Worm (Caenorhabditis elegans) whole organism, L3 larva: ENCODE results near the gene rike-1.

Experiments used
- R02D3.7 ChIP-seq: fragments of 150-350 bp; optimal IDR thresholded peaks from 2 replicates; lab custom pipeline; 2014; ENCODE audit warnings: missing biosample characterization, missing genetic modification characterization
- ZK546.5 ChIP-seq: sonication (generic microtip); optimal IDR thresholded peaks from 2 replicates; lab custom pipeline; 2017; ENCODE audit warnings: missing biosample characterization, missing genetic modification characterization
- aly-2 ChIP-seq: fragments of 150-350 bp; optimal IDR thresholded peaks from 2 replicates; lab custom pipeline; 2014; ENCODE audit warnings: missing biosample characterization, missing genetic modification characterization
- ama-1 ChIP-seq: fragments of 150-350 bp; optimal IDR thresholded peaks from 2 replicates; lab custom pipeline; 2018
- ceh-16 ChIP-seq: sonication (generic microtip); optimal IDR thresholded peaks from 2 replicates; lab custom pipeline; 2017; ENCODE audit warnings: missing biosample characterization, missing genetic modification characterization
- ceh-28 ChIP-seq: fragments of 150-350 bp; optimal IDR thresholded peaks from 2 replicates; lab custom pipeline; 2014; ENCODE audit warnings: missing biosample characterization, missing genetic modification reagents, missing genetic modification characterization
- daf-12 ChIP-seq: fragments of 150-350 bp; optimal IDR thresholded peaks from 2 replicates; lab custom pipeline; 2014; ENCODE audit warnings: missing biosample characterization, missing genetic modification reagents, missing genetic modification characterization
- egl-5 ChIP-seq: fragments of 150-350 bp; optimal IDR thresholded peaks from 2 replicates; lab custom pipeline; 2017; ENCODE audit warnings: missing biosample characterization, missing genetic modification reagents, missing genetic modification characterization, inconsistent platforms
- elt-1 ChIP-seq: fragments of 150-350 bp; optimal IDR thresholded peaks from 2 replicates; lab custom pipeline; 2014; ENCODE audit warnings: missing biosample characterization, missing genetic modification characterization
- elt-2 ChIP-seq: sonication (generic microtip); optimal IDR thresholded peaks from 2 replicates; lab custom pipeline; 2016; ENCODE audit warnings: missing genetic modification reagents, mild to moderate bottlenecking, missing genetic modification characterization, missing compliant biosample characterization
- eor-1 ChIP-seq, 2 experiments: fragments of 150-350 bp; optimal IDR thresholded peaks; 2 replicates each; lab custom pipeline; 2014 to 2018; ENCODE audit warnings: missing biosample characterization in 2 of 2, missing genetic modification characterization in 2 of 2
- fkh-10 ChIP-seq: sonication (generic microtip); optimal IDR thresholded peaks from 2 replicates; lab custom pipeline; 2017; ENCODE audit warnings: missing biosample characterization, missing genetic modification reagents, missing genetic modification characterization
- fkh-2 ChIP-seq: fragments of 150-350 bp; optimal IDR thresholded peaks from 2 replicates; lab custom pipeline; 2014; ENCODE audit warnings: missing biosample characterization, missing genetic modification reagents, missing genetic modification characterization
- fos-1 ChIP-seq: fragments of 150-350 bp; optimal IDR thresholded peaks from 2 replicates; lab custom pipeline; 2014; ENCODE audit warnings: missing biosample characterization, missing genetic modification characterization
- hmg-11 ChIP-seq: sonication (generic microtip); optimal IDR thresholded peaks from 2 replicates; lab custom pipeline; 2016; ENCODE audit warnings: missing genetic modification characterization, missing compliant biosample characterization
- jun-1 ChIP-seq: fragments of 150-350 bp; optimal IDR thresholded peaks from 2 replicates; lab custom pipeline; 2014; ENCODE audit warnings: missing biosample characterization, missing genetic modification reagents, missing genetic modification characterization
- lin-15B ChIP-seq: fragments of 150-350 bp; optimal IDR thresholded peaks from 2 replicates; lab custom pipeline; 2014; ENCODE audit warnings: missing biosample characterization, missing genetic modification characterization
- lin-39 ChIP-seq: fragments of 150-350 bp; optimal IDR thresholded peaks from 2 replicates; lab custom pipeline; 2018; ENCODE audit warnings: missing biosample characterization, missing genetic modification reagents, missing genetic modification characterization
- lsy-12 ChIP-seq: sonication (generic microtip); optimal IDR thresholded peaks from 2 replicates; lab custom pipeline; 2016; ENCODE audit warnings: mild to moderate bottlenecking, missing genetic modification characterization, missing compliant biosample characterization
- mdl-1 ChIP-seq: fragments of 150-350 bp; optimal IDR thresholded peaks from 2 replicates; lab custom pipeline; 2014; ENCODE audit warnings: missing biosample characterization, missing genetic modification characterization
- mml-1 ChIP-seq: fragments of 150-350 bp; sonication (generic microtip); optimal IDR thresholded peaks from 3 replicates; lab custom pipeline; 2014; ENCODE audit warnings: missing biosample characterization, missing genetic modification characterization
- nfya-1 ChIP-seq: sonication (generic microtip); optimal IDR thresholded peaks from 2 replicates; lab custom pipeline; 2017; ENCODE audit warnings: missing genetic modification characterization, mild to moderate bottlenecking, missing compliant biosample characterization, antibody characterized with exemption, moderate library complexity; ENCODE audit not compliant: insufficient read depth
- nhr-11 ChIP-seq: fragments of 150-350 bp; optimal IDR thresholded peaks from 2 replicates; lab custom pipeline; 2014; ENCODE audit warnings: missing biosample characterization, missing genetic modification characterization
- nhr-12 ChIP-seq: fragments of 150-350 bp; optimal IDR thresholded peaks from 2 replicates; lab custom pipeline; 2014; ENCODE audit warnings: missing biosample characterization, missing genetic modification characterization
- nhr-23 ChIP-seq: fragments of 150-350 bp; optimal IDR thresholded peaks from 2 replicates; lab custom pipeline; 2014; ENCODE audit warnings: missing biosample characterization, missing genetic modification reagents, missing genetic modification characterization
- nhr-237 ChIP-seq: fragments of 150-350 bp; optimal IDR thresholded peaks from 2 replicates; lab custom pipeline; 2014; ENCODE audit warnings: missing biosample characterization, missing genetic modification characterization
- nhr-25 ChIP-seq: sonication (generic microtip); optimal IDR thresholded peaks from 2 replicates; lab custom pipeline; 2017; ENCODE audit warnings: missing biosample characterization, missing genetic modification characterization
- nhr-67 ChIP-seq: fragments of 150-350 bp; optimal IDR thresholded peaks from 2 replicates; lab custom pipeline; 2014; ENCODE audit warnings: missing biosample characterization, missing genetic modification characterization
- nhr-76 ChIP-seq: fragments of 150-350 bp; sonication (generic microtip); optimal IDR thresholded peaks from 5 replicates; lab custom pipeline; 2014; ENCODE audit warnings: missing biosample characterization, missing genetic modification characterization
- pha-4 ChIP-seq: fragments of 150-350 bp; optimal IDR thresholded peaks from 2 replicates; lab custom pipeline; 2014; ENCODE audit warnings: missing biosample characterization, missing genetic modification reagents, missing genetic modification characterization
- pqm-1 ChIP-seq: fragments of 150-350 bp; optimal IDR thresholded peaks from 2 replicates; lab custom pipeline; 2017; ENCODE audit warnings: missing biosample characterization, missing genetic modification characterization, inconsistent platforms
- skn-1 ChIP-seq: fragments of 150-350 bp; optimal IDR thresholded peaks from 2 replicates; lab custom pipeline; 2014; ENCODE audit warnings: missing biosample characterization, missing genetic modification characterization
- snpc-4 ChIP-seq: fragments of 150-350 bp; optimal IDR thresholded peaks from 2 replicates; lab custom pipeline; 2014; ENCODE audit warnings: missing biosample characterization, missing genetic modification characterization
- tbx-2 ChIP-seq: sonication (generic microtip); optimal IDR thresholded peaks from 2 replicates; lab custom pipeline; 2016; ENCODE audit warnings: mild to moderate bottlenecking, missing genetic modification characterization, missing compliant biosample characterization
- unc-39 ChIP-seq: sonication (generic microtip); optimal IDR thresholded peaks from 4 replicates; lab custom pipeline; 2017; ENCODE audit warnings: missing biosample characterization, missing genetic modification characterization
- unc-62 ChIP-seq: fragments of 150-350 bp; sonication (generic microtip); optimal IDR thresholded peaks from 4 replicates; lab custom pipeline; 2014; ENCODE audit warnings: missing biosample characterization, missing genetic modification reagents, missing genetic modification characterization
- zag-1 ChIP-seq: fragments of 150-350 bp; optimal IDR thresholded peaks from 2 replicates; lab custom pipeline; 2014; ENCODE audit warnings: missing biosample characterization, missing genetic modification characterization
- ztf-11 ChIP-seq: fragments of 150-350 bp; optimal IDR thresholded peaks from 2 replicates; lab custom pipeline; 2014; ENCODE audit warnings: missing biosample characterization, missing genetic modification characterization
- ztf-4 ChIP-seq: fragments of 150-350 bp; optimal IDR thresholded peaks from 2 replicates; lab custom pipeline; 2014; ENCODE audit warnings: missing biosample characterization, missing genetic modification characterization

Gene rike-1

ce11 chrV:14545816-14546283, at the start of gene rike-1:
Gene rike-1 (minus strand): TSS chrV:14545866.
- TF ChIP-seq snpc-4 (peak; percentile 47), ama-1 (lab: Kevin White, UChicago) (peak; percentile 11), nhr-67 (tag; lab: Kevin White, UChicago) (no peak), nhr-23 (tag; lab: Kevin White, UChicago) (no peak), nfya-1 (tag; lab: Kevin White, UChicago) (peak; percentile 42), lin-15B (tag; lab: Kevin White, UChicago) (peak; percentile 62)

- TF ChIP-seq elt-1 (tag; lab: Kevin White, UChicago) (no peak), zag-1 (tag; lab: Kevin White, UChicago) (no peak), elt-2 (tag; lab: Kevin White, UChicago) (peak; percentile 3), nfya-1 (tag; lab: Kevin White, UChicago) (no peak)
- TF ChIP-seq, all 47 proteins: peak for 1
These were observed 49.3 kb upstream of the rike-1 start for ce11 chrV:14594943-14595342.

DNA sequence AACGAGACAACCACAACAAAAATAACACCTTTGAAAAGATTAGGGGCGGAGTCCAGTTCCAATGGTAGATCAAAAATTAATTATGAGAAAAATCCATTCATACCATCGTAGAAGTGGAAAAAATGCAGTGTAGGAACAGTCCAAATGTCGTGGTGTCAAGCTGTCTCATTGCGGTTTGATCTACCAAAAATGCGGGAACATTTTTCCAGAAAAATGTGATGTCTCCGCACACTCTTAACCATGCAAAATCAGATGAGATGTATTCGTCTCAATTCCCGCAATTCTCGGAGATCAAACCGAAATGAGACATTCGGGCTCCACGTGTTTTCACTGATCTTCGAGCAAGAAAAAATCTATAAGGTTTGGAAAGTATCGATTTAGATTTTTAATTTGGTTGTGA, 48.4 kb upstream of the rike-1 start:
- TF ChIP-seq ama-1 (lab: Kevin White, UChicago) (no peak), unc-62 (GFP tag; lab: Kevin White, UChicago) (no peak), nhr-237 (no peak), nhr-12 (no peak), jun-1 (tag; lab: Kevin White, UChicago) (no peak), snpc-4 (no peak), fkh-2 (tag; lab: Kevin White, UChicago) (no peak), ztf-11 (tag; lab: Kevin White, UChicago) (no peak), eor-1 (tag; optimal IDR thresholded peaks at IDR 0.05; lab: Kevin White, UChicago) (no peak), aly-2 (tag; lab: Kevin White, UChicago) (no peak)

- TF ChIP-seq elt-1 (tag; lab: Kevin White, UChicago) (no peak), mml-1 (tag; lab: Kevin White, UChicago) (no peak), nhr-76 (tag; lab: Kevin White, UChicago) (no peak), egl-5 (tag; lab: Kevin White, UChicago) (no peak), fkh-10 (GFP tag; lab: Kevin White, UChicago) (no peak), ztf-4 (tag; lab: Kevin White, UChicago) (no peak), ceh-16 (tag; lab: Kevin White, UChicago) (no peak), lsy-12 (tag; lab: Kevin White, UChicago) (no peak), pqm-1 (tag; lab: Kevin White, UChicago) (no peak), ceh-28 (no peak), nhr-25 (tag; lab: Kevin White, UChicago) (no peak), snpc-4 (no peak), nhr-12 (no peak), nhr-237 (no peak), mdl-1 (tag; lab: Kevin White, UChicago) (no peak)
These were observed 39.7 kb upstream of the rike-1 start, which contains the start of gene Y40H4A.2 for ce11 chrV:14585351-14585750. Gene Y40H4A.2 (minus strand): TSS chrV:14585451.

ce11 chrV:14579619-14580018, 34.0 kb upstream of the rike-1 start, which contains the start of gene gar-3:
Gene gar-3 (minus strand): TSS chrV:14579719.
- TF ChIP-seq eor-1 (tag; optimal IDR thresholded peaks at IDR 0.05; lab: Kevin White, UChicago) = no peak
- no peak for TF ChIP-seq daf-12 (tag; lab: Kevin White, UChicago)

ce11 chrV:14576745-14577373, 31.2 kb upstream of the rike-1 start:
- no peak for TF ChIP-seq unc-39 (tag; lab: Kevin White, UChicago)
- no peak for TF ChIP-seq nhr-25 (tag; lab: Kevin White, UChicago)
- no peak for TF ChIP-seq lsy-12 (tag; lab: Kevin White, UChicago)
- no peak for TF ChIP-seq nhr-76 (tag; lab: Kevin White, UChicago)
- no peak for TF ChIP-seq ceh-16 (tag; lab: Kevin White, UChicago)
- TF ChIP-seq lin-15B (tag; lab: Kevin White, UChicago) = no peak
- TF ChIP-seq nhr-67 (tag; lab: Kevin White, UChicago) = no peak
- TF ChIP-seq elt-1 (tag; lab: Kevin White, UChicago) = peak; percentile 70
- TF ChIP-seq hmg-11 (tag; lab: Kevin White, UChicago) = no peak
- no peak for TF ChIP-seq zag-1 (tag; lab: Kevin White, UChicago)
- peak; percentile 6 for TF ChIP-seq lin-39 (tag; lab: Kevin White, UChicago)
- TF ChIP-seq ceh-28 = no peak
- TF ChIP-seq daf-12 (tag; lab: Kevin White, UChicago) = no peak
- TF ChIP-seq ZK546.5 (tag; lab: Kevin White, UChicago) = no peak
- no peak for TF ChIP-seq R02D3.7 (tag; lab: Kevin White, UChicago)
- no peak for TF ChIP-seq pha-4
- no peak for TF ChIP-seq fos-1 (tag; lab: Kevin White, UChicago)
- no peak for TF ChIP-seq tbx-2
- TF ChIP-seq skn-1 = no peak
- no peak for TF ChIP-seq fkh-2 (tag; lab: Kevin White, UChicago)
- peak; percentile 21 for TF ChIP-seq egl-5 (tag; lab: Kevin White, UChicago)
- TF ChIP-seq nhr-11 (tag; lab: Kevin White, UChicago) = no peak
